Worm (Caenorhabditis elegans): ENCODE results near the gene lon-3.

DNA sequence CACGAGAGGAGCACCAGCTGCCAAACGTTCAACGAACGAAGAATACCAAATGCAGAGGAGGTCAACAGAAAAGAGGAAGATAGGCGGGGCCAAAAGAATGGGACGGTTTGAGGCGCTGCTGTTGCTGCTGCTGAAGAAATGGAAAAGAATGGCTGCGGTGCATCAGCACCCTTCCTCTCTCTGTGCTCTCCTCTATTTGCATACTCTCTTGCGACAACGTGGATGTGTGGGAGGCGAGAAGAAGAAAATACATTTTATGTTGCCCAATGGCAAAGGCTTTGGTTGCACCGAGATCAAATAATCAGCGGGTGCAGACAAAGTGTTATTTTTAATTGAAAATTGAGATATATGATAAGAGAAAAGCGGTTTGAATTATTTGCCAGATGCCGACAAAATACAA lies 40.1 kb downstream of the lon-3 start:
- no peak for TF ChIP-seq ceh-82 (tag; optimal IDR thresholded peaks at IDR 0.05)
- TF ChIP-seq lsy-2 (tag; optimal IDR thresholded peaks at IDR 0.05), result no peak
- no peak for TF ChIP-seq alr-1 (tag; optimal IDR thresholded peaks at IDR 0.05; ENCODE audit: borderline replicate concordance)
- no peak for TF ChIP-seq pqm-1 (tag; optimal IDR thresholded peaks at IDR 0.05)
- TF ChIP-seq skn-1 (tag; optimal IDR thresholded peaks at IDR 0.05), result no peak

All from whole organism, L1 larva.